Fruit fly (Drosophila melanogaster): Measurements from ENCODE around the gene CG31637.

dm6 chr2L:6559131-6559530 lies 60.7 kb downstream of the CG31637 start, which contains the start of gene COX5BL:
- TF ChIP-seq dmrt93B (GFP tag; optimal IDR thresholded peaks at IDR 0.05) (no peak), OdsH (GFP tag; optimal IDR thresholded peaks at IDR 0.05) (no peak), Myc (optimal IDR thresholded peaks at IDR 0.05) (no peak), h (GFP tag; optimal IDR thresholded peaks at IDR 0.05) (no peak), psq (GFP tag; optimal IDR thresholded peaks at IDR 0.05) (no peak), lola (GFP tag; optimal IDR thresholded peaks at IDR 0.05) (no peak), Abd-B (GFP tag; optimal IDR thresholded peaks at IDR 0.05) (no peak), CG32264 (GFP tag; optimal IDR thresholded peaks at IDR 0.05) (no peak), dsf (GFP tag; optimal IDR thresholded peaks at IDR 0.05; ENCODE audit: borderline replicate concordance) (no peak), fru (GFP tag; optimal IDR thresholded peaks at IDR 0.05) (no peak), br (GFP tag; optimal IDR thresholded peaks at IDR 0.05) (no peak), Mio (GFP tag; optimal IDR thresholded peaks at IDR 0.05) (no peak), foxo (GFP tag; optimal IDR thresholded peaks at IDR 0.05) (no peak)
